Worm (Caenorhabditis elegans) whole organism, L2 larva: ENCODE results near the gene R04E5.8.

Source experiments
- F13H6.1 ChIP-seq: sonication (generic microtip); optimal IDR thresholded peaks from 2 replicates; lab custom pipeline; 2016; ENCODE audit warnings: missing genetic modification characterization, missing compliant biosample characterization
- lin-39 ChIP-seq: fragments of 150-350 bp; optimal IDR thresholded peaks from 2 replicates; lab custom pipeline; 2014; ENCODE audit warnings: missing biosample characterization, missing genetic modification reagents, missing genetic modification characterization
- nhr-11 ChIP-seq: fragments of 150-350 bp; optimal IDR thresholded peaks from 2 replicates; lab custom pipeline; 2014; ENCODE audit warnings: missing biosample characterization, missing genetic modification characterization
- nhr-237 ChIP-seq: fragments of 150-350 bp; optimal IDR thresholded peaks from 2 replicates; lab custom pipeline; 2014; ENCODE audit warnings: missing biosample characterization, missing genetic modification characterization

DNA sequence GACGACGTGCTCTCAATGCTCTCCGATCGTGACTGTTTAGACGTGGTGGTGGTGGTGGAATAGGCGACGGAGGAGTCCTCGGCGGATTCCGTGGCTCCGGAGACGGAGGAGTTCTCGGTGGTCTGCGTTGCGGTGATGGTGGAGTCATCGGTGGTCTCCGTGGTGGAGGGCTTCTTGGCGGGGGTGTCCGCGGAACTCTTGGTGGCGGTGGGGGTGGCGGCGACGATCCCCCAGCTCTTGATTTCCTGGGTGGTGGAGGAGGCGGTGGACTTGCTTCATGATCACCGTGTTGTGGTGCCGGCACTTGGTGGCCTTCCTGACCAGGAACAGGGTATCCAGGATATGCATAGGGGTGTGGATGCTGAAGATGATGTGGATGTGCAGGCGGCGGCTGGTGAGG, 445 bp downstream of the R04E5.8 start:
- TF ChIP-seq nhr-237 (tag; lab: Kevin White, UChicago) (no peak), F13H6.1 (no peak), lin-39 (no peak), nhr-11 (tag; lab: Kevin White, UChicago) (no peak)
